Worm (Caenorhabditis elegans) whole organism, L2 larva: ENCODE measurements around the gene nlp-30.

ENCODE experiments used
- C34F6.9 ChIP-seq: fragments of 150-350 bp; optimal IDR thresholded peaks from 2 replicates; lab custom pipeline; 2014; ENCODE audit warnings: missing biosample characterization, missing genetic modification characterization
- unc-62 ChIP-seq: fragments of 150-350 bp; optimal IDR thresholded peaks from 2 replicates; lab custom pipeline; 2014; ENCODE audit warnings: missing biosample characterization, missing genetic modification reagents, missing genetic modification characterization

DNA sequence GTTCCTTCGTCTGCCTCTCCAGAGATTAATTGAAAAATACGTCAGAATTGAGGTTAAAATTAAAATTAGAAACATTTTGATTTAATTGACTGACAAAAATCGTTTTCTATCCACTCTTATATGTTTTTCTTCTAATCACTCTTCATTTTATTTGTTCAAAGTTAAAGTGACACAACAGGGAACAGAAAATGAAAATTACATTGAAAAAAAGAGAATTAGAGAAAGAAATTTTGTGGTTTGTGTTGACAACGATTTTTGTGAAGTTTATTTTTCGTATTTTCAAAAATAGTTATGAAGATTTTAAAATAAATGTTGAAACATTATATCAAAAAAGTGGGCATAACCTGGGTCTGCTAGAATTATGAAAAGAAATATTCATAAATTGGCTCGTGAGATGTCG, 24.2 kb upstream of the nlp-30 start, which contains the start of gene cyp-34A5:
- TF ChIP-seq C34F6.9 (tag; lab: Kevin White, UChicago): no peak
- TF ChIP-seq unc-62 (GFP tag; lab: Kevin White, UChicago): no peak
